Worm (Caenorhabditis elegans): ENCODE measurements around the gene cyd-1.

ce11 chrII:12996249-12996648 is 15.9 kb downstream of the cyd-1 start, which contains the start of gene hphd-1:
- TF ChIP-seq attf-6 (GFP tag; IDR thresholded peaks at IDR 0.05): no peak
- TF ChIP-seq lin-40 (tag; optimal IDR thresholded peaks at IDR 0.05): peak; percentile 37
- TF ChIP-seq madf-10 (tag; optimal IDR thresholded peaks at IDR 0.05): no peak
- no peak for TF ChIP-seq bed-1 (GFP tag; IDR thresholded peaks at IDR 0.05)
- no peak for TF ChIP-seq ztf-28 (GFP tag; IDR thresholded peaks at IDR 0.05)
- no peak for TF ChIP-seq sea-2 (GFP tag; IDR thresholded peaks at IDR 0.05)
- no peak for TF ChIP-seq bed-2 (GFP tag; IDR thresholded peaks at IDR 0.05)
- no peak for TF ChIP-seq xnd-1 (tag; optimal IDR thresholded peaks at IDR 0.05)
- no peak for TF ChIP-seq T07F8.4 (tag; optimal IDR thresholded peaks at IDR 0.05)
- TF ChIP-seq atf-7 (tag; optimal IDR thresholded peaks at IDR 0.05): no peak
- no peak for TF ChIP-seq rec-8 (tag; optimal IDR thresholded peaks at IDR 0.05)
- no peak for TF ChIP-seq nhr-90 (tag; optimal IDR thresholded peaks at IDR 0.05)

Data from whole organism, young adult.